Fruit fly (Drosophila melanogaster): ENCODE data around the gene HGTX.

- no peak for TF ChIP-seq Hmx (GFP tag; optimal IDR thresholded peaks at IDR 0.05)
- TF ChIP-seq Trl (optimal IDR thresholded peaks at IDR 0.05): no peak
- TF ChIP-seq Trl (GFP tag; optimal IDR thresholded peaks at IDR 0.05): no peak
- no peak for TF ChIP-seq Dref (GFP tag; IDR thresholded peaks at IDR 0.05)
- TF ChIP-seq CG3407 (GFP tag; optimal IDR thresholded peaks at IDR 0.05): no peak
- TF ChIP-seq Neu2 (GFP tag; optimal IDR thresholded peaks at IDR 0.05; ENCODE audit: borderline replicate concordance): no peak
- TF ChIP-seq CG15696 (tag; optimal IDR thresholded peaks at IDR 0.05): no peak
- TF ChIP-seq run (tag; optimal IDR thresholded peaks at IDR 0.05): no peak
- TF ChIP-seq CG9876 (GFP tag; optimal IDR thresholded peaks at IDR 0.05): no peak
- TF ChIP-seq Spps (tag; optimal IDR thresholded peaks at IDR 0.05): no peak
- peak; percentile 27; the same call in 1 of the 3 replicates for TF ChIP-seq row (GFP tag; IDR thresholded peaks at IDR 0.05)
- TF ChIP-seq CG43689 (GFP tag; IDR thresholded peaks at IDR 0.05): no peak
- no peak for TF ChIP-seq CTCF (GFP tag; optimal IDR thresholded peaks at IDR 0.05)
Observed at dm6 chr3L:14616085-14617026, 17.0 kb upstream of the HGTX start.
